Worm (Caenorhabditis elegans) whole organism, L4 larva: ENCODE measurements around the gene R07B1.9.

ENCODE experiments used
- F26F4.8 ChIP-seq: fragments of 200-800 bp; sonication (Bioruptor generic); conservative IDR thresholded peaks from 2 replicates; pipeline ENCODE4 v1.3.6; 2022; ENCODE audit warnings: missing genetic modification characterization, missing compliant biosample characterization
- daf-16 ChIP-seq, 3 experiments: sonication (generic microtip); optimal IDR thresholded peaks; 2 replicates each; lab custom pipeline; 2016 to 2017; ENCODE audit warnings: missing genetic modification characterization in 3 of 3, missing genetic modification reagents in 3 of 3, mild to moderate bottlenecking in 2 of 3, missing compliant biosample characterization in 2 of 3, missing biosample characterization in 1 of 3, moderate library complexity in 1 of 3
- daf-19 ChIP-seq: fragments of 200-800 bp; sonication (Bioruptor generic); conservative IDR thresholded peaks from 2 replicates; pipeline ENCODE4 v1.3.6; 2022; ENCODE audit warnings: missing genetic modification characterization, missing compliant biosample characterization
- lin-39 ChIP-seq: fragments of 150-350 bp; optimal IDR thresholded peaks from 2 replicates; lab custom pipeline; 2014; ENCODE audit warnings: missing biosample characterization, missing genetic modification reagents, missing genetic modification characterization
- madf-9 ChIP-seq: fragments of 200-800 bp; sonication (Bioruptor generic); conservative IDR thresholded peaks from 2 replicates; pipeline ENCODE4 v1.3.6; 2022; ENCODE audit warnings: missing genetic modification reagents, missing genetic modification characterization, missing compliant biosample characterization
- mdl-1 ChIP-seq, 2 experiments: fragments of 150-350 bp in 1 of 2; sonication (generic microtip) in 1 of 2; optimal IDR thresholded peaks; 2 replicates each; lab custom pipeline; 2014 to 2017; ENCODE audit warnings: missing biosample characterization in 2 of 2, missing genetic modification characterization in 2 of 2
- mes-2 ChIP-seq: sonication (generic microtip); optimal IDR thresholded peaks from 2 replicates; lab custom pipeline; 2016; ENCODE audit warnings: missing genotype, mild to moderate bottlenecking, missing genetic modification characterization, missing compliant biosample characterization; ENCODE audit not compliant: poor library complexity, severe bottlenecking
- mxl-2 ChIP-seq: fragments of 200-800 bp; sonication (Bioruptor generic); conservative IDR thresholded peaks from 2 replicates; pipeline ENCODE4 v1.3.6; 2022; ENCODE audit warnings: missing genetic modification reagents, missing genetic modification characterization, missing compliant biosample characterization
- pha-4 ChIP-seq, 2 experiments: fragments of 150-350 bp in 1 of 2; fragments of 200-800 bp in 1 of 2; sonication (Bioruptor generic) in 1 of 2; IDR thresholded peaks in 1 of 2; optimal IDR thresholded peaks in 1 of 2; 2 replicates each; pipeline versions ENCODE4 v1.3.6 to Lab custom; 2014 to 2022; ENCODE audit warnings: missing genetic modification characterization in 2 of 2, missing genetic modification reagents in 2 of 2, missing biosample characterization in 1 of 2, missing compliant biosample characterization in 1 of 2

DNA sequence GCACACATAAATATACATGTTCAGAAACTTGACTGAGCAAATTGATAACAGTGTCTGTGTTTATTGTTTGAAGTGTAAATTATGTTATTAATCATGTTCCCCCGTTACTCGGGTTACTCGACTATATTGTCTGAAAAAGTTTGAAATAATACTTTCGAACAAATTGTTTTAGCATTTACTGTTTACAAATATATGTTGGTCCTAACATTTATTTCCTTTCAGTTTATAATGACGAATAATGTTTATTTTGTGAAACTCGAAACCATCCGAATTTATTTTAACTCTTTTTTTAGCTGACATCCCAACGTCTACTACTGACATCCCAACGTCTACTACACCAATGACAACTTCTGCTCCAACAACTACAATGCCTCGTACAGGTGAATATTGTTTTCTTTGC, 8.4 kb upstream of the R07B1.9 start, which contains the start of gene R07B1.7:
- TF ChIP-seq mes-2 (tag; lab: Kevin White, UChicago) (no peak), daf-16 (GFP tag; optimal IDR thresholded peaks at IDR 0.05; lab: Kevin White, UChicago) (no peak), daf-16 (tag; optimal IDR thresholded peaks at IDR 0.05; lab: Kevin White, UChicago) (no peak), mdl-1 (tag; optimal IDR thresholded peaks at IDR 0.05; lab: Kevin White, UChicago) (no peak), daf-19 (GFP tag; lab: Robert Waterston, UW) (no peak), F26F4.8 (GFP tag; lab: Robert Waterston, UW) (no peak), mxl-2 (GFP tag; lab: Robert Waterston, UW) (no peak), madf-9 (GFP tag; lab: Robert Waterston, UW) (no peak), lin-39 (tag; lab: Kevin White, UChicago) (no peak), pha-4 (GFP tag; IDR thresholded peaks at IDR 0.05; lab: Robert Waterston, UW) (no peak), pha-4 (tag; optimal IDR thresholded peaks at IDR 0.05; lab: Kevin White, UChicago) (no peak)
